Worm (Caenorhabditis elegans): ENCODE results near the gene srh-289.

DNA sequence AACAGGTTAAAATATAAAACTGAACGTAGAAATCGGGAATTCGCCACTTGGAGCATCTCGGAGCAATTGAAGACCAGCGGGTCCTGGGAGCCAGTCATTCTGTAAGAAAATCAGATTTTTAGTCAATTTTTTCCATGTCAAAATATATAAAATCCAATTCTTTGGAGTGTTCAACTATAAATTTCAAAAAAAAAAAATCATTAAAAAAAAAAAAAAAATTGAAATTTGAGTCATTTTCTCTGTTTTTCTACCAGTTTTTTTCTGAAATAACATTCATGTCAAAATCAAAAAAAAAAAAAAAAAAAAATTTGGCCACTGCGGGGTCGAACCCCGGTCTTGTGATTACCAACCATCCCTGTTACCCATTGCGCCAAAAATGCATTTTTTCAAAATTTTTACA, 10.3 kb downstream of the srh-289 start, which contains the start of gene srab-12:
- no peak for TF ChIP-seq dao-5 (tag; optimal IDR thresholded peaks at IDR 0.05)
- no peak for TF ChIP-seq him-1 (tag; optimal IDR thresholded peaks at IDR 0.05)

Measured in whole organism, L4/young adult.